Worm (Caenorhabditis elegans): ENCODE results near the gene Y54F10AL.1.
A peak's percentile ranks its signal among the peaks of the same experiment; 100 is the strongest.

The Y54F10AL.1 gene

DNA sequence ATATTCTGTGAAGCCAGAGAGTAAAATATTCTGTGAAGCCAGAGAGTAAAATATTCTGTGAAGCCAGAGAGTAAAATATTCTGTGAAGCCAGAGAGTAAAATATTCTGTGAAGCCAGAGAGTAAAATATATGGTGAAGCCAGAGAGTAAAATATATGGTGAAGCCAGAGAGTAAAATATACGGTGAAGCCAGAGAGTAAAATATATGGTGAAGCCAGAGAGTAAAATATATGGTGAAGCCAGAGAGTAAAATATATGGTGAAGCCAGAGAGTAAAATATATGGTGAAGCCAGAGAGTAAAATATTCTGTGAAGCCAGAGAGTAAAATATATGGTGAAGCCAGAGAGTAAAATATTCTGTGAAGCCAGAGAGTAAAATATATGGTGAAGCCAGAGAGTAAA is 13.1 kb downstream of the Y54F10AL.1 start:
- 0 out of 2 replicates have a peak, but pooled peaks have one; percentile 18 for TF ChIP-seq flt-1 (GFP tag; IDR thresholded peaks at IDR 0.05)

DNA sequence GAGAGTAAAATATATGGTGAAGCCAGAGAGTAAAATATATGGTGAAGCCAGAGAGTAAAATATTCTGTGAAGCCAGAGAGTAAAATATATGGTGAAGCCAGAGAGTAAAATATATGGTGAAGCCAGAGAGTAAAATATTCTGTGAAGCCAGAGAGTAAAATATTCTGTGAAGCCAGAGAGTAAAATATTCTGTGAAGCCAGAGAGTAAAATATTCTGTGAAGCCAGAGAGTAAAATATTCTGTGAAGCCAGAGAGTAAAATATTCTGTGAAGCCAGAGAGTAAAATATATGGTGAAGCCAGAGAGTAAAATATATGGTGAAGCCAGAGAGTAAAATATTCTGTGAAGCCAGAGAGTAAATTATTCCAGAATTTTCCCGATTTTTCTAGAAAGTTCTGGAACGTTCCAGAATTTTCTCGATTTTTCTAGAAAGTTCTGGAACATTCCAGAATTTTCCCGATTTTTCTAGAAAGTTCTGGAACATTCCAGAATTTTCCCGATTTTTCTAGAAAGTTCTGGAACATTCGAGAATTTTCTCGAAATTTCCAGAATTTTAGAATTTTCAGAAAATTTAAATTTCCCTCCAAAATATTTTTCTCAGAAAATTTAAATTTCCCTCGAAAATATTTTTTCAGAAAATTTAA is 14.0 kb downstream of the Y54F10AL.1 start:
- peak; percentile 38; the same call in 1 of the 2 replicates for TF ChIP-seq pes-1 (GFP tag; IDR thresholded peaks at IDR 0.05)

DNA sequence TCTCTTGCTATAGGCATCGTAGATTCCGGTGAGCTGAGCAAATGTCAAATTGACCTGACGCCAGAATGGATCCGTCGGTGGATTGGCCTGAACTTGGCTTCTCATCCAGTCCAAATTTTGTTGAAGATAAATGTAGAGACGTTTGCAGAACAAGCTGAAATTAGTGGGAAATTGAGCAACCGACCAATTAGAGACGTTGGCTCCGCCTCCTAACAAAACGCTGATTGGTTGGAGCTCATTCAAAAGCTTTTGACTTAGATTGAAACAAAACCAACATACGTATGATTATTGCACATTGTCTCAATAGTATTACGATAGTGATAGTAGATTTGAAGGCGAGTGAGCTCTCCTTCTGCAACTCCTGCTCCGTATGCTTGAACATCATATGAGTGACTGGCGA is 19.0 kb downstream of the Y54F10AL.1 start:
- TF ChIP-seq tbx-11 (GFP tag; IDR thresholded peaks at IDR 0.05) (no peak), ama-1 (optimal IDR thresholded peaks at IDR 0.05) (no peak), tbx-37 (GFP tag; conservative IDR thresholded peaks at IDR 0.05) (no peak), hmg-4 (GFP tag; optimal IDR thresholded peaks at IDR 0.05) (no peak), ceh-36 (tag; optimal IDR thresholded peaks at IDR 0.05) (no peak), flt-1 (GFP tag; IDR thresholded peaks at IDR 0.05) (no peak)

DNA sequence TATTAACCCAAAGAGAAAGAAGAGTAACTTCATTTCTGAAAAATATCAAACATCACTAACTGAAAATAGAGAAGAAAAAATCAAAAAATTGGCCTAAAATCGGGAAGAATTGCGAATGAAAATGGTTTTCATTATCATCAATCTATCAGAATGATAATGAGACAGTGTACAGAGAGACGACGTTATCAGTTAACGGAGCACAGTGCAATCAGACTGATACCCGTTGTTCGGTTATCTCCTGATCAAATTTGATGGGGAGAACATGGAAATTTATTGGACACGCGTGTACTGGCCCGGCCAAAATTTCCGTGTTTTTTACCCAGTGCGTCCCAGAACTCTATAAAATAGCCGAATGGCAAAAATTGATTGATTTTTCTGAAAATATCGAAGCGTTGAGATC is 20.4 kb downstream of the Y54F10AL.1 start, which contains the start of gene Y54F10AM.8:
Gene Y54F10AM.8, minus strand, starts transcription at position 35 of the 400 bp plus-strand sequence.
- no peak for TF ChIP-seq hmbx-1 (tag; optimal IDR thresholded peaks at IDR 0.05)
- TF ChIP-seq ceh-13 (GFP tag; optimal IDR thresholded peaks at IDR 0.05) = no peak
- TF ChIP-seq aly-1 (tag; optimal IDR thresholded peaks at IDR 0.05) = no peak
- no peak for TF ChIP-seq B0310.2 (tag; optimal IDR thresholded peaks at IDR 0.05)
- TF ChIP-seq tra-4 (tag; optimal IDR thresholded peaks at IDR 0.05) = no peak
- TF ChIP-seq pes-1 (GFP tag; IDR thresholded peaks at IDR 0.05) = no peak
- TF ChIP-seq hmg-4 (GFP tag; optimal IDR thresholded peaks at IDR 0.05) = no peak
- no peak for TF ChIP-seq tbx-11 (GFP tag; IDR thresholded peaks at IDR 0.05)

DNA sequence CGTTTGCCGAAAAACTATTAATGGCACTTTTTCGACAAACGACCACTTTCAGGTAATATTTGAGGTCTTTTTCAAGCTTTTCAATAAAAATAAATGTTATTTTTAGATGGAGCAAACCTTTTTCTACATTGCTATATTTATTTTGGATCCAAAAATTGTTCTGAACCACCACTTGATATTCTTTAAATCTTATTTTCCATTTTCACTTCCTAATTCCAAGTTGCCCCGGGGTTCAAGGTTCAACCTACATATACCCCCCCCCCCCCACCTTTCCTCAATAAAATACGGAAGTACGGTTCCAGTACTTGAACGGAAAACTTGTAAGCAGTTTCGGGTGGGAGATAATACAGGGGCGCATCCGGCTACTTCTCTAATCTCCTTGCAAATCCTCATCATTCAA is 21.0 kb downstream of the Y54F10AL.1 start, which contains the start of gene Y54F10AM.6:
Gene Y54F10AM.6, plus strand, starts transcription at position 301 of the 400 bp plus-strand sequence.
- no peak for TF ChIP-seq ceh-36 (tag; optimal IDR thresholded peaks at IDR 0.05)
- no peak for TF ChIP-seq hmg-4 (GFP tag; optimal IDR thresholded peaks at IDR 0.05)
- no peak for TF ChIP-seq scrt-1 (GFP tag; IDR thresholded peaks at IDR 0.05)
- no peak for TF ChIP-seq B0310.2 (tag; optimal IDR thresholded peaks at IDR 0.05)
- TF ChIP-seq hmbx-1 (tag; optimal IDR thresholded peaks at IDR 0.05) = no peak
- TF ChIP-seq flt-1 (GFP tag; IDR thresholded peaks at IDR 0.05) = no peak
- TF ChIP-seq ceh-13 (GFP tag; optimal IDR thresholded peaks at IDR 0.05) = no peak
- TF ChIP-seq pes-1 (GFP tag; IDR thresholded peaks at IDR 0.05) = no peak
- no peak for TF ChIP-seq ama-1 (optimal IDR thresholded peaks at IDR 0.05)
- no peak for TF ChIP-seq tbx-11 (GFP tag; IDR thresholded peaks at IDR 0.05)
- TF ChIP-seq F13C5.2 (tag; optimal IDR thresholded peaks at IDR 0.05) = no peak
- TF ChIP-seq hnd-1 (tag; optimal IDR thresholded peaks at IDR 0.05) = no peak
- no peak for TF ChIP-seq sea-1 (GFP tag; conservative IDR thresholded peaks at IDR 0.05)
- TF ChIP-seq tbx-37 (GFP tag; conservative IDR thresholded peaks at IDR 0.05) = no peak

DNA sequence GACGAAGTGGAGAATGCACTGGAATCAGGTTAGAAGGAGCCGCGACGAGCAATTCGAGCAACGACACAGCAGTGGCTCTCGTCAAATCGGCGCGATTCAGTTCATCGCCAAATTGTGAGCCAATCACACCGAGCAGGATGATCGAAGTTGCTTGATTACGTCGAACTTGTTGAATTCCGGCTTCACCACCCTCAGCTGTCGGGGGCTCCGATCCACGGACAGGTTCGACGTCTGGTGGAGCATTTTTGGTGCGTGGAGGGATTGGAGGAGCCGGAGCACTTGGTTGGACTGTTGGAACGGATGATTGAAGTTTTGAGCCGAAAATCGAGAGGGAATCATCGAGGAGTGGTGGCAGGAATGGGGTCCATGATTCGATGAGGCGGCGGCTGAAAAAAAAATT is 28.0 kb downstream of the Y54F10AL.1 start:
- TF ChIP-seq F13C5.2 (tag; optimal IDR thresholded peaks at IDR 0.05) (no peak), B0310.2 (tag; optimal IDR thresholded peaks at IDR 0.05) (no peak), sea-1 (GFP tag; conservative IDR thresholded peaks at IDR 0.05) (no peak), flt-1 (GFP tag; IDR thresholded peaks at IDR 0.05) (no peak), tbx-37 (GFP tag; conservative IDR thresholded peaks at IDR 0.05) (no peak), pes-1 (GFP tag; IDR thresholded peaks at IDR 0.05) (no peak), ceh-13 (GFP tag; optimal IDR thresholded peaks at IDR 0.05) (no peak), hmg-4 (GFP tag; optimal IDR thresholded peaks at IDR 0.05) (no peak), ceh-36 (tag; optimal IDR thresholded peaks at IDR 0.05) (no peak), tbx-11 (GFP tag; IDR thresholded peaks at IDR 0.05) (no peak), hnd-1 (tag; optimal IDR thresholded peaks at IDR 0.05) (no peak), tra-4 (tag; optimal IDR thresholded peaks at IDR 0.05) (no peak), aly-1 (tag; optimal IDR thresholded peaks at IDR 0.05) (no peak), hmbx-1 (tag; optimal IDR thresholded peaks at IDR 0.05) (no peak), ets-7 (tag; optimal IDR thresholded peaks at IDR 0.05) (no peak), ama-1 (optimal IDR thresholded peaks at IDR 0.05) (no peak)

DNA sequence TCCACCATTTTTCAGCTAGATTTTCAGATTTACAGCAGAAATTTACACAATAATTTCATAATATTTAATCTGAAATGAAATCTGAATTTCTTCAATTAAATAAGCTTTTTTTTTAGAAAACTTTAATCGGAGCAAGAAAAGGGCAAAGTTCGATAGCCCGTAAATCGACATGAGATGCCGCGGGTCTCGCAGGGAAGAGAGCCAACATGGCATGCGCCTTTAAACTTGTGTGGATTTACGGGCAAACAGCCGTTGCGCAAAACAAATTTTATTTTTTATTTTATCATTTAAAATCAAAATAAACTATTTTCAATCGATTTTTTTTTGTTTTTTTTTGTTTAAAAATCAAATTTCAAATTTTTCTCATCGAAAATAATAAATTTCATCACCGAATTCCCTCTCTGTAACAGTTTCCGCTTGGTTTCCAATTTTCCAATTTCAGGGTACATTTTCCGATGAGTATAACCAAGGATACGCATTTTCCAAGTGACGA is 41.2 kb downstream of the Y54F10AL.1 start, which contains the start of the genes Y54F10AM.15, rbc-2 and ndua-8:
Gene Y54F10AM.15, minus strand, starts transcription at position 59 of the 493 bp plus-strand sequence.
Gene rbc-2, minus strand, starts transcription at position 69 of the 493 bp plus-strand sequence.
Gene ndua-8, plus strand, starts transcription at position 443 of the 493 bp plus-strand sequence.
- TF ChIP-seq aly-1 (tag; optimal IDR thresholded peaks at IDR 0.05) = no peak
- TF ChIP-seq F13C5.2 (tag; optimal IDR thresholded peaks at IDR 0.05) = peak; percentile 35
- no peak for TF ChIP-seq ama-1 (optimal IDR thresholded peaks at IDR 0.05)
- TF ChIP-seq hmg-4 (GFP tag; optimal IDR thresholded peaks at IDR 0.05) = peak; percentile 32

DNA sequence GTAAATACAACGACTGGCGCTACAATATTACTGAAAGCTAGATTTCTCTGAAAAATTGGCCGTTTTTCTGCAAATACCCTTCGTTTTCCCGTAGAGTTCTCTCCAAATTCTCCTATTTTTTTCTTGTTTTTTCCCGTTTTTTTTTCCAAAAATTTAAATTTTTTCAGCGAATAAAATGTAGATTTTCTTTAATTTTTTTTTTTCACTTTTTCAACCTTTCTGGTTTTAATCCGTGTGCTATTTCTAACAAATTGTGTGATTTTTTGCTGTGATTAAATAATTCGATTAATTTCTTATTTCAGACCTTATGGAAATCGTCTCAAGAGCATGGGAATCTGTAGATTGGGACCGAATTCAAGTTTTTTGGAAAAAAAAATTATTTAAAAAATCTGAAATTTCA is 42.8 kb downstream of the Y54F10AL.1 start, which contains the start of gene cone-1:
Gene cone-1, plus strand, starts transcription at position 301 of the 400 bp plus-strand sequence.
- TF ChIP-seq sea-1 (GFP tag; conservative IDR thresholded peaks at IDR 0.05) (no peak), pes-1 (GFP tag; IDR thresholded peaks at IDR 0.05) (no peak), tbx-11 (GFP tag; IDR thresholded peaks at IDR 0.05) (no peak), ceh-36 (tag; optimal IDR thresholded peaks at IDR 0.05) (no peak), ets-7 (tag; optimal IDR thresholded peaks at IDR 0.05) (no peak), aly-1 (tag; optimal IDR thresholded peaks at IDR 0.05) (no peak), ceh-13 (GFP tag; optimal IDR thresholded peaks at IDR 0.05) (no peak), ama-1 (optimal IDR thresholded peaks at IDR 0.05) (no peak), flt-1 (GFP tag; IDR thresholded peaks at IDR 0.05) (no peak), B0310.2 (tag; optimal IDR thresholded peaks at IDR 0.05) (no peak), hmbx-1 (tag; optimal IDR thresholded peaks at IDR 0.05) (no peak), scrt-1 (GFP tag; IDR thresholded peaks at IDR 0.05) (no peak), tbx-37 (GFP tag; conservative IDR thresholded peaks at IDR 0.05) (no peak), hnd-1 (tag; optimal IDR thresholded peaks at IDR 0.05) (no peak), hmg-4 (GFP tag; optimal IDR thresholded peaks at IDR 0.05) (no peak)

Measured in whole organism, early embryonic.